Fruit fly (Drosophila melanogaster) whole organism, wandering third instar larva: ENCODE data around the gene jagn.

Source experiments
- Abd-B ChIP-seq: fragments of >200 bp; optimal IDR thresholded peaks from 2 replicates; lab custom pipeline; 2017; ENCODE audit warnings: missing biosample characterization, missing genetic modification characterization
- CG32264 ChIP-seq: fragments of 200-800 bp; sonication (Bioruptor generic); optimal IDR thresholded peaks from 2 replicates; lab custom pipeline; 2016; ENCODE audit warnings: missing biosample characterization, missing genetic modification characterization
- CG9705 ChIP-seq: fragments of 200-800 bp; sonication (Bioruptor generic); optimal IDR thresholded peaks from 2 replicates; lab custom pipeline; 2018; ENCODE audit warnings: missing biosample characterization, mild to moderate bottlenecking, missing genetic modification characterization
- CrebA ChIP-seq: fragments of 200-800 bp; sonication (Bioruptor generic); optimal IDR thresholded peaks from 2 replicates; lab custom pipeline; 2016; ENCODE audit warnings: missing biosample characterization, mild to moderate bottlenecking, missing genetic modification characterization, borderline replicate concordance
- Dfd ChIP-seq: fragments of >200 bp; optimal IDR thresholded peaks from 2 replicates; lab custom pipeline; 2017; ENCODE audit warnings: missing biosample characterization, missing genetic modification characterization
- Dif ChIP-seq: fragments of 200-275, 200-300 bp; sonication (Bioruptor generic); optimal IDR thresholded peaks from 2 replicates; lab custom pipeline; 2018; ENCODE audit warnings: missing biosample characterization, missing genetic modification characterization; ENCODE audit not compliant: partially characterized antibody
- GATAd ChIP-seq: sonication (Bioruptor generic); optimal IDR thresholded peaks from 2 replicates; lab custom pipeline; 2016; ENCODE audit warnings: missing biosample characterization, missing genetic modification characterization
- HLH106 ChIP-seq: fragments of 200-800 bp; optimal IDR thresholded peaks from 3 replicates; lab custom pipeline; 2019; ENCODE audit warnings: missing biosample characterization, mild to moderate bottlenecking, missing genetic modification characterization, moderate library complexity
- Hr78 ChIP-seq: fragments of >200 bp; optimal IDR thresholded peaks from 2 replicates; lab custom pipeline; 2017; ENCODE audit warnings: missing biosample characterization, missing genetic modification characterization
- Hr83 ChIP-seq: fragments of 200-300 bp; sonication (Bioruptor generic); optimal IDR thresholded peaks from 2 replicates; lab custom pipeline; 2016; ENCODE audit warnings: missing biosample characterization, mild to moderate bottlenecking, missing genetic modification characterization, moderate library complexity; ENCODE audit not compliant: poor library complexity, severe bottlenecking
- Jra ChIP-seq: sonication (Bioruptor generic); optimal IDR thresholded peaks from 2 replicates; lab custom pipeline; 2016; ENCODE audit warnings: missing biosample characterization, missing genetic modification characterization
- Mio ChIP-seq: sonication (Bioruptor generic); optimal IDR thresholded peaks from 2 replicates; lab custom pipeline; 2016; ENCODE audit warnings: missing biosample characterization, missing genetic modification characterization
- Myc ChIP-seq: fragments of >200 bp; optimal IDR thresholded peaks from 2 replicates; lab custom pipeline; 2017
- N ChIP-seq: fragments of >200 bp; optimal IDR thresholded peaks from 2 replicates; lab custom pipeline; 2018; ENCODE audit warnings: missing biosample characterization, missing external identifiers, missing genetic modification characterization
- OdsH ChIP-seq: fragments of 200-800 bp; sonication (Bioruptor generic); optimal IDR thresholded peaks from 2 replicates; lab custom pipeline; 2016; ENCODE audit warnings: missing biosample characterization, mild to moderate bottlenecking, missing genetic modification characterization
- Rel ChIP-seq, 2 experiments: fragments of 200-800 bp; sonication (Bioruptor generic) in 1 of 2; optimal IDR thresholded peaks; 2 replicates in 1 of 2; 3 replicates in 1 of 2; lab custom pipeline; 2016 to 2019; ENCODE audit warnings: mild to moderate bottlenecking in 2 of 2, missing biosample characterization in 2 of 2, missing genetic modification characterization in 2 of 2, moderate library complexity in 1 of 2
- Sp1 ChIP-seq: fragments of 200-800 bp; sonication (Bioruptor generic); optimal IDR thresholded peaks from 3 replicates; lab custom pipeline; 2019; ENCODE audit warnings: missing biosample characterization, mild to moderate bottlenecking, missing genetic modification characterization, moderate library complexity
- br ChIP-seq: fragments of 200-800 bp; sonication (Bioruptor generic); optimal IDR thresholded peaks from 2 replicates; lab custom pipeline; 2016; ENCODE audit warnings: missing biosample characterization, missing genetic modification characterization
- dmrt93B ChIP-seq: fragments of 200-800 bp; sonication (Bioruptor generic); optimal IDR thresholded peaks from 2 replicates; lab custom pipeline; 2018; ENCODE audit warnings: missing biosample characterization, mild to moderate bottlenecking, missing genetic modification characterization
- dsf ChIP-seq: sonication (Bioruptor generic); optimal IDR thresholded peaks from 2 replicates; lab custom pipeline; 2016; ENCODE audit warnings: missing biosample characterization, missing genetic modification characterization, borderline replicate concordance
- ey ChIP-seq: fragments of 200-800 bp; sonication (Bioruptor generic); optimal IDR thresholded peaks from 2 replicates; lab custom pipeline; 2016; ENCODE audit warnings: missing biosample characterization, missing genetic modification characterization
- foxo ChIP-seq, 2 experiments: fragments of 200-800 bp; sonication (Bioruptor generic); optimal IDR thresholded peaks; 2 replicates in 1 of 2; 3 replicates in 1 of 2; lab custom pipeline; 2016 to 2017; ENCODE audit warnings: missing biosample characterization in 2 of 2, missing genetic modification characterization in 2 of 2
- fru ChIP-seq: fragments of 200-800 bp; sonication (Bioruptor generic); optimal IDR thresholded peaks from 3 replicates; lab custom pipeline; 2016; ENCODE audit warnings: missing biosample characterization, mild to moderate bottlenecking, missing genetic modification characterization
- h ChIP-seq: fragments of 200-800 bp; sonication (Bioruptor generic); optimal IDR thresholded peaks from 3 replicates; lab custom pipeline; 2016; ENCODE audit warnings: missing biosample characterization, mild to moderate bottlenecking, missing genetic modification characterization
- lola ChIP-seq: fragments of >200 bp; optimal IDR thresholded peaks from 2 replicates; lab custom pipeline; 2017; ENCODE audit warnings: missing biosample characterization, missing genetic modification characterization
- psq ChIP-seq: fragments of 200-800 bp; sonication (Bioruptor generic); optimal IDR thresholded peaks from 3 replicates; lab custom pipeline; 2017; ENCODE audit warnings: missing biosample characterization, mild to moderate bottlenecking, missing genetic modification characterization, moderate library complexity
- rgr ChIP-seq: fragments of 200-800 bp; sonication (Bioruptor generic); optimal IDR thresholded peaks from 3 replicates; lab custom pipeline; 2016; ENCODE audit warnings: missing biosample characterization, mild to moderate bottlenecking, missing genetic modification characterization
- sage ChIP-seq: fragments of 200-800 bp; sonication (Bioruptor generic); optimal IDR thresholded peaks from 2 replicates; lab custom pipeline; 2016; ENCODE audit warnings: missing biosample characterization, mild to moderate bottlenecking, missing genetic modification characterization
- sv ChIP-seq: fragments of 200-800 bp; sonication (Bioruptor generic); optimal IDR thresholded peaks from 3 replicates; lab custom pipeline; 2016; ENCODE audit warnings: missing biosample characterization, missing genetic modification characterization
- tai ChIP-seq: sonication (Bioruptor generic); optimal IDR thresholded peaks from 2 replicates; lab custom pipeline; 2016; ENCODE audit warnings: missing biosample characterization, missing genetic modification characterization
- usp ChIP-seq: fragments of >200 bp; optimal IDR thresholded peaks from 2 replicates; lab custom pipeline; 2017; ENCODE audit warnings: missing biosample characterization, missing genetic modification characterization
- woc ChIP-seq: sonication (Bioruptor generic); optimal IDR thresholded peaks from 2 replicates; lab custom pipeline; 2016; ENCODE audit warnings: missing biosample characterization, mild to moderate bottlenecking, missing genetic modification characterization

The jagn gene

dm6 chr3R:5736305-5736869 is 42.7 kb upstream of the jagn start, which contains the start of the genes CG2100 and CG1236:
Gene CG2100 (minus strand): TSS chr3R:5736355.
Gene CG1236 (plus strand): TSS chr3R:5736748.
- TF ChIP-seq OdsH (GFP tag; lab: Kevin White, UChicago) (peak; percentile 75), Sp1 (GFP tag; lab: Kevin White, UChicago) (peak; percentile 86), fru (GFP tag; lab: Kevin White, UChicago) (no peak), HLH106 (tag; lab: Kevin White, UChicago) (peak; percentile 85), psq (GFP tag; lab: Kevin White, UChicago) (peak; percentile 79), N (GFP tag; lab: Kevin White, UChicago) (no peak), ey (GFP tag; lab: Kevin White, UChicago) (peak; percentile 33), br (GFP tag; lab: Kevin White, UChicago) (peak; percentile 14), dmrt93B (GFP tag; lab: Kevin White, UChicago) (peak; percentile 72), h (peak; percentile 79), foxo (GFP tag; optimal IDR thresholded peaks at IDR 0.05; lab: Kevin White, UChicago) (peak in 1 of 2 experiments; percentile 86), Rel (GFP tag; optimal IDR thresholded peaks at IDR 0.05; lab: Kevin White, UChicago) (no peak), Rel (tag; optimal IDR thresholded peaks at IDR 0.05; lab: Kevin White, UChicago) (peak; percentile 20), Dfd (no peak), woc (GFP tag; lab: Kevin White, UChicago) (peak; percentile 70), usp (GFP tag; lab: Kevin White, UChicago) (no peak), Dif (GFP tag; lab: Kevin White, UChicago) (no peak), Hr83 (GFP tag; lab: Kevin White, UChicago) (peak; percentile 26), CG9705 (GFP tag; lab: Kevin White, UChicago) (peak; percentile 45), sv (peak; percentile 58), rgr (peak; percentile 75), Mio (GFP tag; lab: Kevin White, UChicago) (no peak), Jra (peak; percentile 31)

dm6 chr3R:5737263-5737662 is 41.9 kb upstream of the jagn start:
- TF ChIP-seq N (GFP tag; lab: Kevin White, UChicago) (no peak), OdsH (GFP tag; lab: Kevin White, UChicago) (no peak), foxo (GFP tag; optimal IDR thresholded peaks at IDR 0.05; lab: Kevin White, UChicago) (no peak), Hr78 (GFP tag; lab: Kevin White, UChicago) (no peak), CG9705 (GFP tag; lab: Kevin White, UChicago) (no peak), usp (GFP tag; lab: Kevin White, UChicago) (no peak), CG32264 (GFP tag; lab: Kevin White, UChicago) (no peak), CrebA (no peak), GATAd (no peak), ey (GFP tag; lab: Kevin White, UChicago) (no peak), sage (no peak), rgr (no peak), Rel (GFP tag; optimal IDR thresholded peaks at IDR 0.05; lab: Kevin White, UChicago) (no peak), Rel (tag; optimal IDR thresholded peaks at IDR 0.05; lab: Kevin White, UChicago) (no peak), Jra (no peak), tai (GFP tag; lab: Kevin White, UChicago) (no peak), Hr83 (GFP tag; lab: Kevin White, UChicago) (no peak), Abd-B (GFP tag; lab: Kevin White, UChicago) (no peak), HLH106 (tag; lab: Kevin White, UChicago) (no peak), dsf (GFP tag; lab: Kevin White, UChicago) (no peak)

- TF ChIP-seq lola (peak; percentile 37), h (peak; percentile 62), fru (GFP tag; lab: Kevin White, UChicago) (peak; percentile 48), GATAd (no peak), ey (GFP tag; lab: Kevin White, UChicago) (peak; percentile 27), Sp1 (GFP tag; lab: Kevin White, UChicago) (peak; percentile 11), HLH106 (tag; lab: Kevin White, UChicago) (peak; percentile 20), dsf (GFP tag; lab: Kevin White, UChicago) (peak; percentile 26), br (GFP tag; lab: Kevin White, UChicago) (peak; percentile 57), CG9705 (GFP tag; lab: Kevin White, UChicago) (no peak), Myc (lab: Kevin White, UChicago) (peak; percentile 84), foxo (GFP tag; optimal IDR thresholded peaks at IDR 0.05; lab: Kevin White, UChicago) (peak in 1 of 2 experiments; percentile 39), psq (GFP tag; lab: Kevin White, UChicago) (peak; percentile 15), woc (GFP tag; lab: Kevin White, UChicago) (peak; percentile 74), OdsH (GFP tag; lab: Kevin White, UChicago) (peak; percentile 29), CG32264 (GFP tag; lab: Kevin White, UChicago) (no peak), rgr (peak; percentile 2), N (GFP tag; lab: Kevin White, UChicago) (no peak)
Measured at dm6 chr3R:5742278-5743196, 36.6 kb upstream of the jagn start, which contains the start of the genes Sym and Madm. Gene Sym (minus strand): TSS chr3R:5742476. Gene Madm (plus strand): TSS chr3R:5742510.
